Worm (Caenorhabditis elegans) whole organism, L4 larva: ENCODE measurements around the gene sbp-1.

Experiments used
- D1046.2 ChIP-seq: fragments of 200-800 bp; sonication (Bioruptor generic); IDR thresholded peaks from 2 replicates; pipeline ENCODE4 v1.3.6; 2022; ENCODE audit warnings: missing genetic modification characterization, missing compliant biosample characterization
- F44E2.7 ChIP-seq: fragments of 200-800 bp; sonication (Bioruptor generic); IDR thresholded peaks from 2 replicates; pipeline ENCODE4 v2.1.2; 2022; ENCODE audit warnings: missing genetic modification characterization, missing compliant biosample characterization
- Y105C5A.15 ChIP-seq: fragments of 200-800 bp; sonication (Bioruptor generic); IDR thresholded peaks from 2 replicates; pipeline ENCODE4 v1.3.6; 2022; ENCODE audit warnings: missing genetic modification characterization, missing compliant biosample characterization
- Y48G9A.11 ChIP-seq: fragments of 200-800 bp; sonication (Bioruptor generic); IDR thresholded peaks from 2 replicates; pipeline ENCODE4 v1.3.6; 2022; ENCODE audit warnings: missing genetic modification reagents, missing genetic modification characterization, missing compliant biosample characterization
- Y5F2A.4 ChIP-seq: fragments of 200-800 bp; sonication (Bioruptor generic); optimal IDR thresholded peaks from 2 replicates; lab custom pipeline; 2018; ENCODE audit warnings: mild to moderate bottlenecking, missing genetic modification characterization, missing compliant biosample characterization
- ZK337.2 ChIP-seq: fragments of 200-800 bp; sonication (Bioruptor generic); IDR thresholded peaks from 2 replicates; pipeline ENCODE4 v1.3.6; 2022; ENCODE audit warnings: missing genetic modification reagents, missing genetic modification characterization, missing compliant biosample characterization
- aha-1 ChIP-seq: fragments of 150-350 bp; peaks from one replicate; lab custom pipeline; 2014; ENCODE audit warnings: missing biosample characterization, missing genetic modification characterization
- ama-1 ChIP-seq: fragments of 150-350 bp; optimal IDR thresholded peaks from 2 replicates; lab custom pipeline; 2014; ENCODE audit warnings: inconsistent platforms, mixed read lengths
- ceh-20 ChIP-seq: fragments of 200-800 bp; sonication (Bioruptor generic); IDR thresholded peaks from 2 replicates; pipeline ENCODE4 v1.3.6; 2022; ENCODE audit warnings: missing genetic modification reagents, missing genetic modification characterization, missing compliant biosample characterization
- ceh-28 ChIP-seq: fragments of 150-350 bp; optimal IDR thresholded peaks from 2 replicates; lab custom pipeline; 2014; ENCODE audit warnings: missing biosample characterization, missing genetic modification reagents, missing genetic modification characterization
- ceh-62 ChIP-seq: sonication (generic microtip); optimal IDR thresholded peaks from 2 replicates; lab custom pipeline; 2017; ENCODE audit warnings: missing biosample characterization, missing genetic modification characterization
- ceh-82 ChIP-seq: sonication (generic microtip); optimal IDR thresholded peaks from 2 replicates; lab custom pipeline; 2017; ENCODE audit warnings: missing biosample characterization, missing genetic modification characterization
- daf-19 ChIP-seq: fragments of 200-800 bp; sonication (Bioruptor generic); conservative IDR thresholded peaks from 2 replicates; pipeline ENCODE4 v1.3.6; 2022; ENCODE audit warnings: missing genetic modification characterization, missing compliant biosample characterization
- daf-8 ChIP-seq: fragments of 200-800 bp; sonication (Bioruptor generic); IDR thresholded peaks from 2 replicates; pipeline ENCODE4 v1.3.6; 2022; ENCODE audit warnings: missing genetic modification characterization, missing compliant biosample characterization
- dpl-1 ChIP-seq: fragments of 150-350 bp; optimal IDR thresholded peaks from 2 replicates; lab custom pipeline; 2014; ENCODE audit warnings: missing biosample characterization, missing genetic modification reagents, missing genetic modification characterization
- egl-43 ChIP-seq: fragments of 200-800 bp; sonication (Bioruptor generic); IDR thresholded peaks from 2 replicates; pipeline ENCODE4 v1.3.6; 2022; ENCODE audit warnings: missing genetic modification reagents, missing genetic modification characterization, missing compliant biosample characterization
- fkh-10 ChIP-seq: fragments of 150-350 bp; optimal IDR thresholded peaks from 2 replicates; lab custom pipeline; 2014; ENCODE audit warnings: missing biosample characterization, missing genetic modification reagents, missing genetic modification characterization
- hlh-11 ChIP-seq: fragments of 200-800 bp; sonication (Bioruptor generic); optimal IDR thresholded peaks from 2 replicates; lab custom pipeline; 2018; ENCODE audit warnings: mild to moderate bottlenecking, missing genetic modification characterization, missing compliant biosample characterization
- hlh-30 ChIP-seq: sonication (generic microtip); optimal IDR thresholded peaks from 2 replicates; lab custom pipeline; 2017; ENCODE audit warnings: antibody characterized with exemption, mild to moderate bottlenecking, missing genetic modification characterization, missing compliant biosample characterization; ENCODE audit not compliant: insufficient read depth
- hmg-1.1 ChIP-seq: fragments of 200-800 bp; sonication (Bioruptor generic); IDR thresholded peaks from 2 replicates; pipeline ENCODE4 v1.3.6; 2022; ENCODE audit warnings: missing genetic modification reagents, missing genetic modification characterization, missing compliant biosample characterization
- lim-7 ChIP-seq: fragments of 200-800 bp; sonication (Bioruptor generic); IDR thresholded peaks from 2 replicates; pipeline ENCODE4 v1.3.6; 2022; ENCODE audit warnings: missing genetic modification characterization, missing compliant biosample characterization
- lin-29 ChIP-seq: fragments of 200-800 bp; sonication (Bioruptor generic); IDR thresholded peaks from 2 replicates; pipeline ENCODE4 v1.3.6; 2022; ENCODE audit warnings: missing genetic modification reagents, missing genetic modification characterization, missing compliant biosample characterization
- lsy-2 ChIP-seq, 2 experiments: fragments of 150-350 bp in 1 of 2; sonication (generic microtip) in 1 of 2; optimal IDR thresholded peaks; 2 replicates each; lab custom pipeline; 2014 to 2017; ENCODE audit warnings: missing biosample characterization in 2 of 2, missing genetic modification characterization in 2 of 2
- madf-5 ChIP-seq, 2 experiments: fragments of 200-800 bp; sonication (Bioruptor generic); IDR thresholded peaks; 2 replicates each; pipeline ENCODE4 v1.3.6; 2022; ENCODE audit warnings: missing compliant biosample characterization in 2 of 2, missing genetic modification characterization in 2 of 2
- madf-9 ChIP-seq: fragments of 200-800 bp; sonication (Bioruptor generic); conservative IDR thresholded peaks from 2 replicates; pipeline ENCODE4 v1.3.6; 2022; ENCODE audit warnings: missing genetic modification reagents, missing genetic modification characterization, missing compliant biosample characterization
- mep-1 ChIP-seq: fragments of 150-350 bp; sonication (generic microtip); optimal IDR thresholded peaks from 3 replicates; lab custom pipeline; 2014; ENCODE audit warnings: missing biosample characterization, missing genetic modification characterization
- mes-2 ChIP-seq: sonication (generic microtip); optimal IDR thresholded peaks from 2 replicates; lab custom pipeline; 2016; ENCODE audit warnings: missing genotype, mild to moderate bottlenecking, missing genetic modification characterization, missing compliant biosample characterization; ENCODE audit not compliant: poor library complexity, severe bottlenecking
- mxl-3 ChIP-seq: fragments of 200-800 bp; sonication (Bioruptor generic); optimal IDR thresholded peaks from 2 replicates; lab custom pipeline; 2018; ENCODE audit warnings: mild to moderate bottlenecking, missing genetic modification characterization, missing compliant biosample characterization
- nhr-10 ChIP-seq: fragments of 150-350 bp; optimal IDR thresholded peaks from 2 replicates; lab custom pipeline; 2014; ENCODE audit warnings: missing biosample characterization, missing genetic modification characterization
- nhr-111 ChIP-seq: fragments of 200-800 bp; sonication (Bioruptor generic); optimal IDR thresholded peaks from 2 replicates; lab custom pipeline; 2018; ENCODE audit warnings: mild to moderate bottlenecking, missing genetic modification characterization, missing compliant biosample characterization
- nhr-237 ChIP-seq: sonication (generic microtip); optimal IDR thresholded peaks from 2 replicates; lab custom pipeline; 2017; ENCODE audit warnings: missing biosample characterization, missing genetic modification characterization
- nhr-25 ChIP-seq: sonication (generic microtip); optimal IDR thresholded peaks from 2 replicates; lab custom pipeline; 2017; ENCODE audit warnings: missing genetic modification characterization, mild to moderate bottlenecking, missing compliant biosample characterization, antibody characterized with exemption, moderate library complexity, borderline replicate concordance; ENCODE audit not compliant: insufficient read depth
- nhr-28 ChIP-seq: fragments of 150-350 bp; optimal IDR thresholded peaks from 2 replicates; lab custom pipeline; 2014; ENCODE audit warnings: missing biosample characterization, missing genetic modification characterization
- nhr-6 ChIP-seq: fragments of 150-350 bp; optimal IDR thresholded peaks from 2 replicates; lab custom pipeline; 2014; ENCODE audit warnings: missing biosample characterization, missing genetic modification characterization
- rbr-2 ChIP-seq: sonication (generic microtip); optimal IDR thresholded peaks from 2 replicates; lab custom pipeline; 2016; ENCODE audit warnings: missing genotype, missing genetic modification characterization, missing compliant biosample characterization
- saeg-2 ChIP-seq: fragments of 200-800 bp; sonication (Bioruptor generic); IDR thresholded peaks from 2 replicates; pipeline ENCODE4 v1.3.6; 2022; ENCODE audit warnings: missing genetic modification reagents, missing genetic modification characterization, missing compliant biosample characterization
- set-16 ChIP-seq: fragments of 200-800 bp; sonication (Bioruptor generic); IDR thresholded peaks from 2 replicates; pipeline ENCODE4 v1.3.6; 2022; ENCODE audit warnings: missing genetic modification reagents, missing genetic modification characterization, missing compliant biosample characterization
- snpc-1.2 ChIP-seq: fragments of 200-800 bp; sonication (Bioruptor generic); IDR thresholded peaks from 2 replicates; pipeline ENCODE4 v1.3.6; 2022; ENCODE audit warnings: missing genetic modification reagents, missing genetic modification characterization, missing compliant biosample characterization
- snpc-4 ChIP-seq: fragments of 150-350 bp; optimal IDR thresholded peaks from 2 replicates; lab custom pipeline; 2014; ENCODE audit warnings: missing biosample characterization, missing genetic modification characterization
- unc-130 ChIP-seq: sonication (generic microtip); optimal IDR thresholded peaks from 2 replicates; lab custom pipeline; 2016; ENCODE audit warnings: missing genetic modification reagents, missing genetic modification characterization, missing compliant biosample characterization
- unc-39 ChIP-seq: sonication (generic microtip); optimal IDR thresholded peaks from 2 replicates; lab custom pipeline; 2017; ENCODE audit warnings: missing biosample characterization, missing genetic modification characterization
- unc-62 ChIP-seq, 3 experiments: fragments of 150-350 bp in 1 of 3; sonication (generic microtip); optimal IDR thresholded peaks in 2 of 3; peaks in 1 of 3; 1 replicate in 1 of 3; 2 replicates in 2 of 3; lab custom pipeline; 2014 to 2017; ENCODE audit warnings: missing biosample characterization in 3 of 3, missing genetic modification characterization in 3 of 3, missing genetic modification reagents in 3 of 3, missing genotype in 1 of 3
- zag-1 ChIP-seq: fragments of 150-350 bp; optimal IDR thresholded peaks from 2 replicates; lab custom pipeline; 2014; ENCODE audit warnings: missing biosample characterization, missing genetic modification characterization
- zip-2 ChIP-seq: fragments of 150-350 bp; optimal IDR thresholded peaks from 2 replicates; lab custom pipeline; 2014; ENCODE audit warnings: missing biosample characterization, missing genetic modification characterization
- ztf-11 ChIP-seq: fragments of 150-350 bp; optimal IDR thresholded peaks from 2 replicates; lab custom pipeline; 2014; ENCODE audit warnings: missing biosample characterization, missing genetic modification characterization
- ztf-7 ChIP-seq: fragments of 150-350 bp; optimal IDR thresholded peaks from 2 replicates; lab custom pipeline; 2014; ENCODE audit warnings: missing biosample characterization, missing genetic modification characterization

The sbp-1 gene

DNA sequence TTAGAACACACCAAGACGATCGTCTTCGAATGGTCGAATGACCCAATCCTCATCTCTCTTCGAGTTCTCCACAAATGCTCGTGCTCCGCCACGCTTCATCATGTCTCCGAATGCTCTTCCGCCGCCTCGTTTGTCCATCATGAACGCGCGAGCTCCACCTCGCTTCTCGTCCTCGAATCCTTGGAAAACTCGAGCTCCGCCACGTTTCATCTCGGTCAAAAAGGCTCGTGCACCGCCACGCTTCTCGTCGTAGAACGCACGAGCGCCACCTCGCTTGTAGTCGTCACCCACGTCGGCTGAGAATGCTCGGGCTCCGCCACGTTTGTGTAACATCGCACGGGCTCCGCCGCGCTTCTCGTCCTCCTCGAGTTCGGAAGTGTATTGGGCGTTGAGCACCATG, 53.0 kb downstream of the sbp-1 start:
- 0 out of 2 replicates have a peak, but pooled peaks have one; percentile 10 for TF ChIP-seq hmg-1.1 (GFP tag; lab: Robert Waterston, UW)
- no peak for TF ChIP-seq nhr-237 (tag; lab: Kevin White, UChicago)
- 0 out of 2 replicates have a peak, but pooled peaks have one; percentile 12 for TF ChIP-seq ceh-20
- TF ChIP-seq lim-7, result 0 out of 2 replicates have a peak, but pooled peaks have one; percentile 9
- TF ChIP-seq nhr-111, result no peak
- 0 out of 2 replicates have a peak, but pooled peaks have one; percentile 3 for TF ChIP-seq ZK337.2 (GFP tag; lab: Robert Waterston, UW)
- TF ChIP-seq aha-1 (tag; lab: Kevin White, UChicago), result no peak
- TF ChIP-seq egl-43 (GFP tag; lab: Robert Waterston, UW), result 0 out of 2 replicates have a peak, but pooled peaks have one; percentile 27
- 0 out of 2 replicates have a peak, but pooled peaks have one; percentile 26 for TF ChIP-seq D1046.2
- TF ChIP-seq daf-19 (GFP tag; lab: Robert Waterston, UW), result no peak
- TF ChIP-seq set-16 (GFP tag; lab: Robert Waterston, UW), result peak; percentile 88
- no peak for TF ChIP-seq dpl-1 (GFP tag; lab: Kevin White, UChicago)

- TF ChIP-seq unc-62 (GFP tag; optimal IDR thresholded peaks at IDR 0.05 in 1 of 2; lab: Kevin White, UChicago), result peak in 1 of 2 experiments; percentile 4
- TF ChIP-seq unc-62 (tag; optimal IDR thresholded peaks at IDR 0.05; lab: Kevin White, UChicago), result no peak
- TF ChIP-seq ceh-28 (tag; lab: Kevin White, UChicago), result no peak
These were observed 60.4 kb downstream of the sbp-1 start, which contains the start of gene subs-4 for ce11 chrIII:11381922-11382321. TSS of gene subs-4 (plus strand) at chrIII:11382222.

- no peak for TF ChIP-seq Y105C5A.15
- TF ChIP-seq madf-9 (GFP tag; lab: Robert Waterston, UW), result no peak
- TF ChIP-seq lsy-2 (tag; optimal IDR thresholded peaks at IDR 0.05; lab: Kevin White, UChicago), result peak in 1 of 2 experiments; percentile 23
- no peak for TF ChIP-seq saeg-2 (GFP tag; lab: Robert Waterston, UW)
- TF ChIP-seq lin-29 (GFP tag; lab: Robert Waterston, UW), result no peak
- TF ChIP-seq hmg-1.1 (GFP tag; lab: Robert Waterston, UW), result 0 out of 2 replicates have a peak, but pooled peaks have one; percentile 8
- TF ChIP-seq snpc-4, result no peak
- TF ChIP-seq nhr-25, result no peak
- no peak for TF ChIP-seq ceh-62 (tag; lab: Kevin White, UChicago)
- no peak for TF ChIP-seq ama-1
- TF ChIP-seq Y48G9A.11 (GFP tag; lab: Robert Waterston, UW), result no peak
- no peak for TF ChIP-seq ztf-11 (tag; lab: Kevin White, UChicago)
- TF ChIP-seq daf-8 (GFP tag; lab: Robert Waterston, UW), result no peak
- TF ChIP-seq D1046.2, result no peak
- no peak for TF ChIP-seq unc-39 (tag; lab: Kevin White, UChicago)
- TF ChIP-seq ceh-20, result no peak
- TF ChIP-seq mep-1 (tag; lab: Kevin White, UChicago), result peak; percentile 28
- no peak for TF ChIP-seq snpc-1.2 (GFP tag; lab: Robert Waterston, UW)
- no peak for TF ChIP-seq rbr-2
- TF ChIP-seq nhr-10 (tag; lab: Kevin White, UChicago), result no peak
- TF ChIP-seq madf-5 (GFP tag; IDR thresholded peaks at IDR 0.05; lab: Robert Waterston, UW), result no peak
- TF ChIP-seq Y5F2A.4 (GFP tag; lab: Kevin White, UChicago), result no peak
- TF ChIP-seq mxl-3 (GFP tag; lab: Kevin White, UChicago), result peak; percentile 88
- TF ChIP-seq F44E2.7 (GFP tag; lab: Robert Waterston, UW), result no peak
- no peak for TF ChIP-seq nhr-6 (tag; lab: Kevin White, UChicago)
- TF ChIP-seq unc-130 (GFP tag; lab: Kevin White, UChicago), result no peak
- TF ChIP-seq ztf-7, result no peak
- TF ChIP-seq mes-2 (tag; lab: Kevin White, UChicago), result peak; percentile 27
- no peak for TF ChIP-seq ceh-82 (tag; lab: Kevin White, UChicago)
- peak; percentile 33 for TF ChIP-seq hlh-30
- no peak for TF ChIP-seq zag-1 (tag; lab: Kevin White, UChicago)
- no peak for TF ChIP-seq zip-2 (tag; lab: Kevin White, UChicago)
- TF ChIP-seq fkh-10, result peak; percentile 31
- peak; percentile 58 for TF ChIP-seq hlh-11 (tag; lab: Kevin White, UChicago)
- TF ChIP-seq nhr-28, result peak; percentile 21
These were observed 61.8 kb downstream of the sbp-1 start for ce11 chrIII:11380555-11380954.
